Fruit fly (Drosophila melanogaster): ENCODE data around the gene AIMP2.

The AIMP2 gene

DNA sequence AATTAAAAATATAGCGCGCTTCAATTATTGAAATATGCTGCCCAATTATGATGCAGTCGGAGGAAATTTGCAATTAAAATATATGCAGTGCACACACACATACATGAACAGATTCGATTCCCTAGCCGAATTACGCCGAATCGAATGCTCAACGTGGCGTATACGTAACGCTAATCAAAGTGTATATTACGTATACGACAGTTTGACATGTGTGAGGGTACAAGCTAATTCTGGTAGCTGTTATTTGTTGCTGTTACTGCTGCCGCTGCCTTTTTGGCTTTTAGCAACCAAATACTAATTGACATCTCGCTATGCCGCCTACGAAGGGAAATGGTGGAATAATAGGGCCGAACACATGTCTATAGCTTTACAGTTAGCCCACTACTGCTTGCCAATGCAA lies 43.9 kb downstream of the AIMP2 start:
- TF ChIP-seq CG13204 (GFP tag; optimal IDR thresholded peaks at IDR 0.05) = no peak

DNA sequence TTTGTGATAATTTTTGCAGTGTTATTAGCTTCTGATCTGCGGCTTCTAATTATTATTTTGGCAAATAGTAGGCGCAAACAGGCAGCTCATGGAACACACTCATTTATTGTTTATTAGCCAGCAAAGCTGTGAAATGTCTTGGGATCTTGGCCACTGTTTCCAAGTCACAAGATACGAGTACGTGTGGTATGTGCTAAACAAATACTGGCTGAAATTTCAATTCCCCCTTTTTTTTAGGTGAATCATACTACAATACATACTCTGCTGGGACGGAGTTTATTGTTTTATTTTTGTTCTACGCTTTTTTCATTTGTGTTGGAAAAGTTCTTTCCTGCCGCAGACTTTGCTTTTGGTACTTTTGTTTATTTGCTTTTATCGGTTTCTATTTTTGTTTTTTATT lies 47.6 kb downstream of the AIMP2 start:
- TF ChIP-seq CG13204 (GFP tag; optimal IDR thresholded peaks at IDR 0.05) (no peak), CG34367 (tag; optimal IDR thresholded peaks at IDR 0.05) (no peak), Pif1A (GFP tag; optimal IDR thresholded peaks at IDR 0.05) (no peak), CG10348 (GFP tag; IDR thresholded peaks at IDR 0.05) (no peak), CG8301 (tag; optimal IDR thresholded peaks at IDR 0.05) (no peak), fd96Ca (GFP tag; IDR thresholded peaks at IDR 0.05) (no peak), CG17806 (tag; optimal IDR thresholded peaks at IDR 0.05) (no peak), CG12605 (GFP tag; IDR thresholded peaks at IDR 0.05) (no peak), Snoo (tag; optimal IDR thresholded peaks at IDR 0.05) (no peak), Pif1B (GFP tag; optimal IDR thresholded peaks at IDR 0.05) (no peak), CG8159 (tag; optimal IDR thresholded peaks at IDR 0.05) (no peak), CG32121 (GFP tag; IDR thresholded peaks at IDR 0.05) (no peak), D1 (tag; optimal IDR thresholded peaks at IDR 0.05) (no peak), Ets98B (GFP tag; IDR thresholded peaks at IDR 0.05) (no peak)

dm6 chr3L:15632653-15633052 lies 49.2 kb downstream of the AIMP2 start:
- TF ChIP-seq CG8301 (tag; optimal IDR thresholded peaks at IDR 0.05) (no peak), Ets98B (GFP tag; IDR thresholded peaks at IDR 0.05) (no peak), CG32121 (GFP tag; IDR thresholded peaks at IDR 0.05) (no peak), fd96Ca (GFP tag; IDR thresholded peaks at IDR 0.05) (no peak), Pif1A (GFP tag; optimal IDR thresholded peaks at IDR 0.05) (no peak), CG8159 (tag; optimal IDR thresholded peaks at IDR 0.05) (no peak), CG10348 (GFP tag; IDR thresholded peaks at IDR 0.05) (no peak), EcR (GFP tag; optimal IDR thresholded peaks at IDR 0.05) (no peak), CG34367 (tag; optimal IDR thresholded peaks at IDR 0.05) (no peak), CG12605 (GFP tag; IDR thresholded peaks at IDR 0.05) (no peak), Pif1B (GFP tag; optimal IDR thresholded peaks at IDR 0.05) (no peak), gl (tag; optimal IDR thresholded peaks at IDR 0.05) (no peak), Snoo (tag; optimal IDR thresholded peaks at IDR 0.05) (no peak), CG4496 (GFP tag; IDR thresholded peaks at IDR 0.05) (no peak), CG15710 (tag; optimal IDR thresholded peaks at IDR 0.05) (no peak), CG9948 (tag; optimal IDR thresholded peaks at IDR 0.05) (no peak), CG14655 (GFP tag; optimal IDR thresholded peaks at IDR 0.05) (no peak), CG13204 (GFP tag; optimal IDR thresholded peaks at IDR 0.05) (no peak)

DNA sequence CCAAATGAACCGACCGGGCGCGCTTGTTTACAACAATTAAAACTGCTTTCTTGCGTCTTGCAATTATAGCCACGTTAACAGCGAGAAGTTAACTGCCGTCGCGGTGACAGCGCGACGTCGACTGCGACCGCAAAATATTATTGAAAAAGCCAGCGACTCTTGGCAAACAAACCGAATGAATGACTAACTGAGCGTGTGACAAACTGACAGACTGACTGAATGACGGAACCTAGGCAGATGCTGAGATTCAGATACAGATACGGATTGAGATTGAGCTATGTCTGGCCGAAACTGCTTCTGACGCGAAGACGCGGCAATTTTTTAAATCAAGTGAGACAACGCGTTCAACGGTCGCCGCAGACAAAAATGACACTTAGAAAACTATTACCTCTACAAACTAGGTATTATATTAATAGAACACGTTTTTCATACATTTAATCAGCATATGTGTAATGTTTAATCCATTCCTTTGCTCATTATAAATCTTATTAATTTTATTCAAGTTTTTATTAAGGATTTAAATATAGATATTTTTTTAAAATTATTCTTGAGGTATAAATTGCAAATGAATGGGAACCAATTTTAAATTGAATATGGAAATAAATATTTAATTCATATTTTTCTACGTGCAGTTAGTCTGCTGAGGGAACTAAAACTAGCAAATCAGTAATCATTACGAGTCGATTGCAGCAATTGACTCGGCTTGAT lies 51.1 kb downstream of the AIMP2 start:
- no peak for TF ChIP-seq fd96Ca (GFP tag; IDR thresholded peaks at IDR 0.05)
- no peak for TF ChIP-seq D1 (tag; optimal IDR thresholded peaks at IDR 0.05)
- TF ChIP-seq CG12605 (GFP tag; IDR thresholded peaks at IDR 0.05) = no peak
- no peak for TF ChIP-seq CG15710 (tag; optimal IDR thresholded peaks at IDR 0.05)
- TF ChIP-seq CG13204 (GFP tag; optimal IDR thresholded peaks at IDR 0.05) = no peak
- no peak for TF ChIP-seq CG8301 (tag; optimal IDR thresholded peaks at IDR 0.05)
- no peak for TF ChIP-seq CG9948 (tag; optimal IDR thresholded peaks at IDR 0.05)
- TF ChIP-seq Snoo (tag; optimal IDR thresholded peaks at IDR 0.05) = no peak
- no peak for TF ChIP-seq Ets98B (GFP tag; IDR thresholded peaks at IDR 0.05)
- TF ChIP-seq EcR (GFP tag; optimal IDR thresholded peaks at IDR 0.05) = no peak
- no peak for TF ChIP-seq CG10348 (GFP tag; IDR thresholded peaks at IDR 0.05)
- no peak for TF ChIP-seq Pif1A (GFP tag; optimal IDR thresholded peaks at IDR 0.05)
- TF ChIP-seq gl (tag; optimal IDR thresholded peaks at IDR 0.05) = no peak
- no peak for TF ChIP-seq rn (GFP tag; IDR thresholded peaks at IDR 0.05)
- TF ChIP-seq CG32121 (GFP tag; IDR thresholded peaks at IDR 0.05) = no peak
- no peak for TF ChIP-seq CG4496 (GFP tag; IDR thresholded peaks at IDR 0.05)
